Fruit fly (Drosophila melanogaster) whole organism, embryonic: ENCODE data around the gene Jhbp1.

ENCODE experiments used
- Antp ChIP-seq: fragments of 200-800 bp; sonication (Bioruptor generic); optimal IDR thresholded peaks from 3 replicates; lab custom pipeline; 2016; ENCODE audit warnings: missing biosample characterization, missing genetic modification characterization
- Bdp1 ChIP-seq: fragments of 200-800 bp; sonication (Bioruptor generic); optimal IDR thresholded peaks from 3 replicates; lab custom pipeline; 2016; ENCODE audit warnings: missing biosample characterization, missing genetic modification characterization
- BtbVII ChIP-seq: fragments of 200-800 bp; sonication (Bioruptor generic); optimal IDR thresholded peaks from 3 replicates; lab custom pipeline; 2017; ENCODE audit warnings: missing biosample characterization, mild to moderate bottlenecking, missing genetic modification characterization
- CG10147 ChIP-seq: fragments of 200-800 bp; sonication (Bioruptor generic); optimal IDR thresholded peaks from 2 replicates; lab custom pipeline; 2019; ENCODE audit warnings: missing biosample characterization, mild to moderate bottlenecking, missing genetic modification characterization, moderate library complexity
- CG10654 ChIP-seq: fragments of 200-800 bp; sonication (Bioruptor generic); optimal IDR thresholded peaks from 2 replicates; lab custom pipeline; 2016; ENCODE audit warnings: missing biosample characterization, missing genetic modification characterization
- CG11723 ChIP-seq: fragments of 200-800 bp; sonication (Bioruptor generic); optimal IDR thresholded peaks from 2 replicates; lab custom pipeline; 2017; ENCODE audit warnings: missing biosample characterization, mild to moderate bottlenecking, missing genetic modification characterization
- CG12391 ChIP-seq: fragments of 200-800 bp; sonication (Bioruptor generic); optimal IDR thresholded peaks from 3 replicates; lab custom pipeline; 2018; ENCODE audit warnings: missing biosample characterization, mild to moderate bottlenecking, missing genetic modification characterization, moderate library complexity
- CG14014 ChIP-seq: fragments of 200-800 bp; sonication (Bioruptor generic); IDR thresholded peaks from 2 replicates; pipeline ENCODE4 v1.3.6; 2022; ENCODE audit warnings: missing biosample characterization, missing genetic modification characterization
- CG15696 ChIP-seq: fragments of 200-800 bp; sonication (Bioruptor generic); optimal IDR thresholded peaks from 2 replicates; lab custom pipeline; 2019; ENCODE audit warnings: missing biosample characterization, mild to moderate bottlenecking, missing genetic modification characterization, moderate library complexity
- CG16863 ChIP-seq: fragments of 200-800 bp; sonication (Bioruptor generic); optimal IDR thresholded peaks from 3 replicates; lab custom pipeline; 2016; ENCODE audit warnings: missing biosample characterization, missing genetic modification characterization
- CG17186 ChIP-seq: fragments of 200-800 bp; sonication (Bioruptor generic); optimal IDR thresholded peaks from 3 replicates; lab custom pipeline; 2017; ENCODE audit warnings: missing biosample characterization, missing genetic modification reagents, missing genetic modification characterization
- CG18476 ChIP-seq: fragments of 200-800 bp; sonication (Bioruptor generic); optimal IDR thresholded peaks from 2 replicates; lab custom pipeline; 2016; ENCODE audit warnings: missing biosample characterization, mild to moderate bottlenecking, missing genetic modification characterization
- CG18619 ChIP-seq: fragments of 200-800 bp; sonication (Bioruptor generic); optimal IDR thresholded peaks from 3 replicates; lab custom pipeline; 2017; ENCODE audit warnings: missing biosample characterization, mild to moderate bottlenecking, missing genetic modification characterization
- CG30431 ChIP-seq: fragments of 200-800 bp; sonication (Bioruptor generic); optimal IDR thresholded peaks from 2 replicates; lab custom pipeline; 2017; ENCODE audit warnings: missing biosample characterization, missing genetic modification characterization
- CG32767 ChIP-seq: fragments of 200-800 bp; sonication (Bioruptor generic); IDR thresholded peaks from 2 replicates; pipeline ENCODE4 v1.3.6; 2022; ENCODE audit warnings: missing biosample characterization, missing genetic modification characterization
- CG33213 ChIP-seq: fragments of 200-800 bp; sonication (Bioruptor generic); optimal IDR thresholded peaks from 3 replicates; lab custom pipeline; 2016; ENCODE audit warnings: missing biosample characterization, missing genetic modification characterization
- CG4617 ChIP-seq: fragments of 200-800 bp; sonication (Bioruptor generic); optimal IDR thresholded peaks from 3 replicates; lab custom pipeline; 2016; ENCODE audit warnings: missing biosample characterization, missing genetic modification characterization, borderline replicate concordance
- CG6254 ChIP-seq: fragments of 200-800 bp; sonication (Bioruptor generic); optimal IDR thresholded peaks from 3 replicates; lab custom pipeline; 2017; ENCODE audit warnings: mild to moderate bottlenecking, missing biosample characterization, missing genetic modification reagents, missing genetic modification characterization
- CG7556 ChIP-seq: fragments of 200-800 bp; sonication (Bioruptor generic); optimal IDR thresholded peaks from 2 replicates; lab custom pipeline; 2017; ENCODE audit warnings: missing biosample characterization, mild to moderate bottlenecking, missing genetic modification characterization
- CG7839 ChIP-seq: fragments of 200-800 bp; sonication (Bioruptor generic); optimal IDR thresholded peaks from 3 replicates; lab custom pipeline; 2018; ENCODE audit warnings: missing biosample characterization, mild to moderate bottlenecking, missing genetic modification characterization, moderate library complexity
- CG8089 ChIP-seq: fragments of 200-800 bp; sonication (Bioruptor generic); optimal IDR thresholded peaks from 3 replicates; lab custom pipeline; 2016; ENCODE audit warnings: missing biosample characterization, missing genetic modification characterization
- CG8290 ChIP-seq, 3 experiments: fragments of 200-800 bp; sonication (Bioruptor generic); optimal IDR thresholded peaks; 2 replicates each; lab custom pipeline; 2016 to 2019; ENCODE audit warnings: missing biosample characterization in 3 of 3, missing genetic modification characterization in 3 of 3, mild to moderate bottlenecking in 2 of 3, moderate library complexity in 1 of 3
- CG9437 ChIP-seq: fragments of 200-800 bp; sonication (Bioruptor generic); optimal IDR thresholded peaks from 2 replicates; lab custom pipeline; 2018; ENCODE audit warnings: missing biosample characterization, mild to moderate bottlenecking, missing genetic modification characterization
- Dfd ChIP-seq, 2 experiments: fragments of >200 bp; optimal IDR thresholded peaks; 2 replicates each; lab custom pipeline; 2017; ENCODE audit warnings: missing biosample characterization in 2 of 2, missing genetic modification characterization in 2 of 2
- Elba2 ChIP-seq: fragments of 200-800 bp; sonication (Bioruptor generic); optimal IDR thresholded peaks from 3 replicates; lab custom pipeline; 2016; ENCODE audit warnings: missing biosample characterization, missing genetic modification characterization
- Fer2 ChIP-seq: fragments of 200-800 bp; sonication (Bioruptor generic); optimal IDR thresholded peaks from 2 replicates; lab custom pipeline; 2018; ENCODE audit warnings: missing biosample characterization, mild to moderate bottlenecking, missing genetic modification characterization, moderate library complexity
- Gug ChIP-seq: fragments of 200-800 bp; sonication (Bioruptor generic); IDR thresholded peaks from 4 replicates; pipeline ENCODE4 v1.3.6; 2022; ENCODE audit warnings: missing biosample characterization, missing genetic modification characterization
- NFAT ChIP-seq: fragments of 200-800 bp; sonication (Bioruptor generic); IDR thresholded peaks from 2 replicates; pipeline ENCODE4 v1.3.6; 2022; ENCODE audit warnings: missing biosample characterization, missing genetic modification characterization
- Ptx1 ChIP-seq: fragments of 200-800 bp; sonication (Bioruptor generic); IDR thresholded peaks from 2 replicates; pipeline ENCODE4 v1.3.6; 2022; ENCODE audit warnings: missing biosample characterization, missing genetic modification characterization
- Six4 ChIP-seq: fragments of 200-800 bp; sonication (Bioruptor generic); optimal IDR thresholded peaks from 2 replicates; lab custom pipeline; 2016; ENCODE audit warnings: missing biosample characterization, missing genetic modification characterization
- Sry-β ChIP-seq: fragments of 200-800 bp; sonication (Bioruptor generic); optimal IDR thresholded peaks from 2 replicates; lab custom pipeline; 2018; ENCODE audit warnings: missing biosample characterization, mild to moderate bottlenecking, missing genetic modification characterization, moderate library complexity
- Tbp ChIP-seq: fragments of >200 bp; optimal IDR thresholded peaks from 2 replicates; lab custom pipeline; 2018; ENCODE audit warnings: missing biosample characterization, missing genetic modification characterization
- ab ChIP-seq: fragments of 200-800 bp; sonication (Bioruptor generic); optimal IDR thresholded peaks from 2 replicates; lab custom pipeline; 2016; ENCODE audit warnings: missing biosample characterization, missing genetic modification characterization
- bbx ChIP-seq: fragments of 200-800 bp; sonication (Bioruptor generic); IDR thresholded peaks from 2 replicates; pipeline ENCODE4 v1.3.6; 2022; ENCODE audit warnings: missing biosample characterization, missing genetic modification characterization; ENCODE audit not compliant: partially characterized antibody
- bcd ChIP-seq: fragments of 200-800 bp; sonication (Bioruptor generic); optimal IDR thresholded peaks from 2 replicates; lab custom pipeline; 2017; ENCODE audit warnings: missing biosample characterization, mild to moderate bottlenecking, missing genetic modification characterization
- cato ChIP-seq: fragments of 200-800 bp; sonication (Bioruptor generic); optimal IDR thresholded peaks from 2 replicates; lab custom pipeline; 2016; ENCODE audit warnings: missing biosample characterization, missing genetic modification characterization, borderline replicate concordance
- chn ChIP-seq: fragments of 200-800 bp; sonication (Bioruptor generic); optimal IDR thresholded peaks from 2 replicates; lab custom pipeline; 2016; ENCODE audit warnings: missing biosample characterization, missing genetic modification characterization
- ems ChIP-seq: fragments of 200-800 bp; sonication (Bioruptor generic); optimal IDR thresholded peaks from 3 replicates; lab custom pipeline; 2016; ENCODE audit warnings: missing biosample characterization, missing genetic modification characterization
- hb ChIP-seq: fragments of 200-800 bp; sonication (Bioruptor generic); IDR thresholded peaks from 3 replicates; pipeline ENCODE4 v1.3.6; 2022; ENCODE audit warnings: missing biosample characterization, missing genetic modification characterization; ENCODE audit not compliant: partially characterized antibody
- insv ChIP-seq, 2 experiments: fragments of 200-800 bp; sonication (Bioruptor generic); optimal IDR thresholded peaks; 3 replicates each; lab custom pipeline; 2016 to 2018; ENCODE audit warnings: missing biosample characterization in 2 of 2, missing genetic modification characterization in 2 of 2
- oc ChIP-seq: fragments of 200-800 bp; sonication (Bioruptor generic); optimal IDR thresholded peaks from 2 replicates; lab custom pipeline; 2018; ENCODE audit warnings: missing biosample characterization, mild to moderate bottlenecking, missing genetic modification characterization, moderate library complexity
- pnt ChIP-seq: fragments of 200-800 bp; sonication (Bioruptor generic); optimal IDR thresholded peaks from 3 replicates; lab custom pipeline; 2016; ENCODE audit warnings: missing biosample characterization, missing genetic modification characterization
- repo ChIP-seq: fragments of 200-800 bp; sonication (Bioruptor generic); optimal IDR thresholded peaks from 2 replicates; lab custom pipeline; 2016; ENCODE audit warnings: missing biosample characterization, missing genetic modification characterization
- ro ChIP-seq: fragments of 200-800 bp; sonication (Bioruptor generic); IDR thresholded peaks from 2 replicates; pipeline ENCODE4 v1.3.6; 2022; ENCODE audit warnings: missing biosample characterization, missing genetic modification characterization
- schlank ChIP-seq: fragments of 200-800 bp; sonication (Bioruptor generic); optimal IDR thresholded peaks from 2 replicates; lab custom pipeline; 2018; ENCODE audit warnings: missing biosample characterization, mild to moderate bottlenecking, missing genetic modification characterization
- slbo ChIP-seq: fragments of 200-800 bp; sonication (Bioruptor generic); IDR thresholded peaks from 2 replicates; pipeline ENCODE4 v1.3.6; 2022; ENCODE audit warnings: missing biosample characterization, missing genetic modification characterization
- stwl ChIP-seq: fragments of 200-800 bp; sonication (Bioruptor generic); optimal IDR thresholded peaks from 3 replicates; lab custom pipeline; 2018; ENCODE audit warnings: missing biosample characterization, mild to moderate bottlenecking, missing genetic modification characterization, moderate library complexity
- usp ChIP-seq: fragments of >200 bp; optimal IDR thresholded peaks from 2 replicates; lab custom pipeline; 2017; ENCODE audit warnings: missing biosample characterization, missing genetic modification characterization
- vnd ChIP-seq: fragments of 200-800 bp; sonication (Bioruptor generic); IDR thresholded peaks from 3 replicates; pipeline ENCODE4 v1.3.6; 2022; ENCODE audit warnings: missing biosample characterization, missing genetic modification characterization; ENCODE audit not compliant: partially characterized antibody
- vvl ChIP-seq: fragments of 200-800 bp; sonication (Bioruptor generic); IDR thresholded peaks from 2 replicates; pipeline ENCODE4 v1.3.6; 2022; ENCODE audit warnings: missing biosample characterization, missing genetic modification characterization
- wor ChIP-seq: fragments of 200-800 bp; sonication (Bioruptor generic); IDR thresholded peaks from 2 replicates; pipeline ENCODE4 v1.3.6; 2022; ENCODE audit warnings: missing biosample characterization, missing genetic modification characterization

Jhbp1 gene

DNA sequence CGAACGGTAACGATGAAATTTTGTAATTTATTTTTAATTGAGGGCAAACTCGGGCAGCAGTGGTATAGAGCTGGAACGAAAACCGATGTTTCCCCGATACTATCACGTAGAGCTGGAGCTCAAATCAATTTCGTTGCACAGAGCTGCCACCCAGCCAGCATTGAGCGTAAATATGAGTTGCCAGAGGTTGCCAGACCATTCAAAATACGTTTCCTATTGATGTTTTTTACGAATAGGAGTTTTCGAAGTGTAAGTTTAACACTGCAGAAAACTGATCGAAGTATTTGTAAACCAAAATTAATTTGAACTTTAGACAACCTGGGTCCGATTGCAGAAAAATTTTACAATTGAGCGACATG, 12.7 kb upstream of the Jhbp1 start, which contains the start of gene Ubc6 (continued):
- TF ChIP-seq vvl (GFP tag; lab: Robert Waterston, UW) (no peak), chn (GFP tag; lab: Kevin White, UChicago) (peak; percentile 85), BtbVII (GFP tag; lab: Kevin White, UChicago) (peak; percentile 22), Ptx1 (GFP tag; lab: Robert Waterston, UW) (no peak), Dfd (GFP tag; optimal IDR thresholded peaks at IDR 0.05; lab: Kevin White, UChicago) (no peak), Bdp1 (GFP tag; lab: Kevin White, UChicago) (peak; percentile 65), pnt (GFP tag; lab: Kevin White, UChicago) (peak; percentile 70), Six4 (peak; percentile 18), vnd (GFP tag; lab: Robert Waterston, UW) (no peak), Sry-β (GFP tag; lab: Kevin White, UChicago) (peak; percentile 13), bcd (GFP tag; lab: Kevin White, UChicago) (peak; percentile 51), CG12391 (tag; lab: Kevin White, UChicago) (peak; percentile 75), CG16863 (peak; percentile 71), CG18619 (GFP tag; lab: Kevin White, UChicago) (peak; percentile 53), hb (GFP tag; lab: Robert Waterston, UW) (no peak), insv (GFP tag; optimal IDR thresholded peaks at IDR 0.05; lab: Kevin White, UChicago) (peak in 1 of 2 experiments; percentile 58), Tbp (GFP tag; lab: Kevin White, UChicago) (peak; percentile 9), CG11723 (GFP tag; lab: Kevin White, UChicago) (peak; percentile 9), stwl (tag; lab: Kevin White, UChicago) (peak; percentile 82), usp (GFP tag; lab: Kevin White, UChicago) (no peak), NFAT (GFP tag; lab: Robert Waterston, UW) (no peak), oc (tag; lab: Kevin White, UChicago) (peak; percentile 9), ems (GFP tag; lab: Kevin White, UChicago) (peak; percentile 70), CG10147 (GFP tag; lab: Kevin White, UChicago) (no peak), Antp (GFP tag; lab: Kevin White, UChicago) (peak; percentile 89), Elba2 (peak; percentile 88), CG14014 (no peak), CG32767 (no peak), CG18476 (GFP tag; lab: Kevin White, UChicago) (no peak), ro (no peak), CG17186 (peak; percentile 80), wor (GFP tag; lab: Robert Waterston, UW) (no peak), CG6254 (GFP tag; lab: Kevin White, UChicago) (no peak), CG8290 (GFP tag; optimal IDR thresholded peaks at IDR 0.05; lab: Kevin White, UChicago) (peak; percentile 86), CG8290 (tag; optimal IDR thresholded peaks at IDR 0.05; lab: Kevin White, UChicago) (peak; percentile 40 to 91), cato (GFP tag; lab: Kevin White, UChicago) (no peak), CG7556 (GFP tag; lab: Kevin White, UChicago) (peak; percentile 9), Gug (GFP tag; lab: Robert Waterston, UW) (peak; percentile 87), CG15696 (peak; percentile 23), ab (GFP tag; lab: Kevin White, UChicago) (peak; percentile 2), slbo (GFP tag; lab: Robert Waterston, UW) (no peak), CG9437 (GFP tag; lab: Kevin White, UChicago) (peak; percentile 79), CG4617 (peak; percentile 99), repo (peak; percentile 57), bbx (no peak), CG7839 (tag; lab: Kevin White, UChicago) (peak; percentile 48), CG10654 (GFP tag; lab: Kevin White, UChicago) (peak; percentile 59), schlank (tag; lab: Kevin White, UChicago) (peak; percentile 0), CG33213 (peak; percentile 95), CG30431 (GFP tag; lab: Kevin White, UChicago) (peak; percentile 41), CG8089 (GFP tag; lab: Kevin White, UChicago) (peak; percentile 46), Fer2 (peak; percentile 4)
